Worm (Caenorhabditis elegans): ENCODE measurements around the gene cyb-3.
"Not testable (repeated sequence)": the region's sequence is repeated elsewhere in the genome, so short reads cannot be mapped to it uniquely, and the experiment has no call there.

cyb-3 gene

ce11 chrV:15361412-15361811, 34.1 kb upstream of the cyb-3 start, which contains the start of gene ech-1.1:
TSS of gene ech-1.1 (minus strand) at chrV:15361512.
- TF ChIP-seq fkh-10 (GFP tag; optimal IDR thresholded peaks at IDR 0.05); jun-1 (tag; optimal IDR thresholded peaks at IDR 0.05); unc-39 (tag; optimal IDR thresholded peaks at IDR 0.05): not testable (repeated sequence)

- TF ChIP-seq nhr-237 (tag; optimal IDR thresholded peaks at IDR 0.05): no peak
- TF ChIP-seq nfya-1 (tag; optimal IDR thresholded peaks at IDR 0.05; ENCODE audit: insufficient read depth): no peak
- no peak for TF ChIP-seq nhr-76 (tag; optimal IDR thresholded peaks at IDR 0.05)
- TF ChIP-seq nhr-67 (tag; optimal IDR thresholded peaks at IDR 0.05): no peak
- no peak for TF ChIP-seq fkh-2 (tag; optimal IDR thresholded peaks at IDR 0.05)
- no peak for TF ChIP-seq ama-1 (optimal IDR thresholded peaks at IDR 0.05)
- TF ChIP-seq elt-2 (tag; optimal IDR thresholded peaks at IDR 0.05): no peak
- TF ChIP-seq ztf-11 (tag; optimal IDR thresholded peaks at IDR 0.05): no peak
- no peak for TF ChIP-seq nhr-23 (tag; optimal IDR thresholded peaks at IDR 0.05)
- no peak for TF ChIP-seq nhr-11 (tag; optimal IDR thresholded peaks at IDR 0.05)
- no peak for TF ChIP-seq nhr-43 (tag; optimal IDR thresholded peaks at IDR 0.05; ENCODE audit: poor library complexity, severe bottlenecking)
- TF ChIP-seq elt-3 (tag; optimal IDR thresholded peaks at IDR 0.05): no peak
- no peak for TF ChIP-seq sea-2 (GFP tag; optimal IDR thresholded peaks at IDR 0.05)
- TF ChIP-seq unc-62 (GFP tag; optimal IDR thresholded peaks at IDR 0.05): no peak
- no peak for TF ChIP-seq tbx-2 (tag; optimal IDR thresholded peaks at IDR 0.05)
Measured at ce11 chrV:15367770-15368169, 27.7 kb upstream of the cyb-3 start.

DNA sequence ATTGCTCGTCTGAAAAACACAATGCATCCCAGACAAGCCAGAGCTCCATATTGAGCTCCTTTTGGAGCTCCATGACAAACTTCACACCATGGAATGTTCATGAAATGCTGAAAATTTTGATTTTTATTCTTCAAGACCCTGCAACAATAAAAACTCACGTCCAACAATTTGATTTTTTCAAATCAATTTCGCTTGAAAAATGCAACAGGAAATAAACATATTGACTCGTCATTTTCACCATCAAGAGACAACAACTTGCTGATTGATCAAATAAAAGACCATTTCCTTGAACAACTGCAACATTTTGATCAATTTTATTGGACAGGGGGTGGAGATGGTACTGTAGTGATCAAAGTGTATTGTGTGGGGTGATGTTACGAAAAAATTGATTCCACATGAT, 25.8 kb upstream of the cyb-3 start, which contains the start of gene nhr-269:
TSS of gene nhr-269 (minus strand) at position 101 of the 400 bp plus-strand sequence.
- TF ChIP-seq egl-5 (tag; optimal IDR thresholded peaks at IDR 0.05) (no peak), nhr-237 (tag; optimal IDR thresholded peaks at IDR 0.05) (no peak), pqm-1 (tag; optimal IDR thresholded peaks at IDR 0.05) (no peak), nhr-11 (tag; optimal IDR thresholded peaks at IDR 0.05) (no peak), ZK546.5 (tag; optimal IDR thresholded peaks at IDR 0.05) (no peak), fkh-10 (GFP tag; optimal IDR thresholded peaks at IDR 0.05) (no peak), fkh-2 (tag; optimal IDR thresholded peaks at IDR 0.05) (no peak), aly-2 (tag; optimal IDR thresholded peaks at IDR 0.05) (no peak), ceh-82 (tag; optimal IDR thresholded peaks at IDR 0.05) (no peak), daf-12 (tag; optimal IDR thresholded peaks at IDR 0.05) (no peak), sea-2 (GFP tag; optimal IDR thresholded peaks at IDR 0.05) (no peak), ceh-28 (tag; optimal IDR thresholded peaks at IDR 0.05) (no peak), ztf-11 (tag; optimal IDR thresholded peaks at IDR 0.05) (no peak), nhr-28 (tag; optimal IDR thresholded peaks at IDR 0.05) (no peak)

- TF ChIP-seq egl-27 (tag; optimal IDR thresholded peaks at IDR 0.05) (no peak), ztf-4 (tag; optimal IDR thresholded peaks at IDR 0.05) (no peak), elt-2 (tag; optimal IDR thresholded peaks at IDR 0.05) (no peak), jun-1 (tag; optimal IDR thresholded peaks at IDR 0.05) (no peak), R02D3.7 (tag; optimal IDR thresholded peaks at IDR 0.05) (no peak), nhr-11 (tag; optimal IDR thresholded peaks at IDR 0.05) (no peak), daf-12 (tag; optimal IDR thresholded peaks at IDR 0.05) (no peak), nhr-12 (tag; optimal IDR thresholded peaks at IDR 0.05) (no peak), pha-4 (tag; optimal IDR thresholded peaks at IDR 0.05) (no peak), ceh-16 (tag; optimal IDR thresholded peaks at IDR 0.05) (no peak), ZK546.5 (tag; optimal IDR thresholded peaks at IDR 0.05) (no peak), nhr-76 (tag; optimal IDR thresholded peaks at IDR 0.05) (no peak), zag-1 (tag; optimal IDR thresholded peaks at IDR 0.05) (no peak), ztf-11 (tag; optimal IDR thresholded peaks at IDR 0.05) (no peak), sea-2 (GFP tag; optimal IDR thresholded peaks at IDR 0.05) (no peak), fos-1 (tag; optimal IDR thresholded peaks at IDR 0.05) (no peak), egl-5 (tag; optimal IDR thresholded peaks at IDR 0.05) (no peak), ceh-28 (tag; optimal IDR thresholded peaks at IDR 0.05) (no peak), nhr-28 (tag; optimal IDR thresholded peaks at IDR 0.05) (no peak), nhr-43 (tag; optimal IDR thresholded peaks at IDR 0.05; ENCODE audit: poor library complexity, severe bottlenecking) (no peak)
Measured at ce11 chrV:15376223-15376622, 19.3 kb upstream of the cyb-3 start, which contains the start of gene srh-52. TSS of gene srh-52 (minus strand) at chrV:15376323.

DNA sequence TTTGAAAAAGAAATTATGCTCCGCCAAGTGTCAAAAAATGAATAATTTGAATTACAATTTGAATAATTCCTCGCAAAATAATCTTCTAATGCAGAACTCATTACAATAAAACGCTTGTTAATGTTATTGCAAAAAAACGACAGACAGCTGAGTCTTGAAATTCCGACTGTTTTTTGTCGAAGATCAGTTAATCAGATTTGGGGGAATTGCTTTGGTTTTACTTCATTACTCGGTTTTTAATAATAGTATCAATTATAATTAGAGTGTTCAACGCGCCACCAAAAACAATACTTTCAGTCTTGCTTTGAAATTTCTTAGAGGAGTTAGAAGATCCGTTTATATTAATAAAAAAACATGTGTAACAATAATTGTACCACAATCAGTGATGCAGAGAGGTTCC, 17.6 kb upstream of the cyb-3 start, which contains the start of gene srh-122:
TSS of gene srh-122 (minus strand) at position 101 of the 400 bp plus-strand sequence.
- no peak for TF ChIP-seq ama-1 (optimal IDR thresholded peaks at IDR 0.05)
- TF ChIP-seq fkh-2 (tag; optimal IDR thresholded peaks at IDR 0.05): no peak
- no peak for TF ChIP-seq ztf-11 (tag; optimal IDR thresholded peaks at IDR 0.05)
- no peak for TF ChIP-seq elt-2 (tag; optimal IDR thresholded peaks at IDR 0.05)
- TF ChIP-seq nhr-67 (tag; optimal IDR thresholded peaks at IDR 0.05): no peak
- TF ChIP-seq nhr-237 (tag; optimal IDR thresholded peaks at IDR 0.05): no peak
- no peak for TF ChIP-seq sea-2 (GFP tag; optimal IDR thresholded peaks at IDR 0.05)
- TF ChIP-seq skn-1 (tag; optimal IDR thresholded peaks at IDR 0.05): no peak
- no peak for TF ChIP-seq mdl-1 (tag; optimal IDR thresholded peaks at IDR 0.05)
- TF ChIP-seq nhr-11 (tag; optimal IDR thresholded peaks at IDR 0.05): no peak
